Worm (Caenorhabditis elegans) whole organism, L1 larva: ENCODE data around the gene set-19.

ENCODE experiments used
- C04F5.9 ChIP-seq: sonication (generic microtip); optimal IDR thresholded peaks from 2 replicates; lab custom pipeline; 2016; ENCODE audit warnings: missing genetic modification characterization, missing compliant biosample characterization
- C16A3.4 ChIP-seq: fragments of 150-350 bp; optimal IDR thresholded peaks from 2 replicates; lab custom pipeline; 2014; ENCODE audit warnings: missing biosample characterization, missing genetic modification characterization
- C34B4.2 ChIP-seq: sonication (generic microtip); optimal IDR thresholded peaks from 2 replicates; lab custom pipeline; 2017; ENCODE audit warnings: mild to moderate bottlenecking, missing genetic modification characterization, missing compliant biosample characterization
- aly-2 ChIP-seq: fragments of 150-350 bp; optimal IDR thresholded peaks from 2 replicates; lab custom pipeline; 2014; ENCODE audit warnings: missing biosample characterization, missing genetic modification characterization
- blmp-1 ChIP-seq: fragments of 150-350 bp; optimal IDR thresholded peaks from 2 replicates; lab custom pipeline; 2014; ENCODE audit warnings: missing biosample characterization, missing genetic modification characterization
- ceh-63 ChIP-seq: fragments of 200-800 bp; sonication (Bioruptor generic); optimal IDR thresholded peaks from 2 replicates; lab custom pipeline; 2018; ENCODE audit warnings: mild to moderate bottlenecking, missing genetic modification characterization, missing compliant biosample characterization
- ceh-8 ChIP-seq: fragments of 200-800 bp; sonication (Bioruptor generic); optimal IDR thresholded peaks from 2 replicates; lab custom pipeline; 2018; ENCODE audit warnings: mild to moderate bottlenecking, missing genetic modification characterization, moderate library complexity, missing compliant biosample characterization
- ceh-82 ChIP-seq, 3 experiments: fragments of 150-350 bp in 1 of 3; sonication (generic microtip) in 2 of 3; optimal IDR thresholded peaks; 2 replicates each; lab custom pipeline; 2014 to 2017; ENCODE audit warnings: missing biosample characterization in 3 of 3, missing genetic modification characterization in 3 of 3
- ceh-88 ChIP-seq: fragments of 200-800 bp; sonication (Bioruptor generic); IDR thresholded peaks from 2 replicates; pipeline ENCODE4 v1.3.6; 2022; ENCODE audit warnings: missing genetic modification characterization, missing compliant biosample characterization
- dpl-1 ChIP-seq, 3 experiments: fragments of 150-350 bp in 2 of 3; sonication (generic microtip) in 1 of 3; optimal IDR thresholded peaks; 2 replicates each; lab custom pipeline; 2014 to 2017; ENCODE audit warnings: missing biosample characterization in 3 of 3, missing genetic modification characterization in 3 of 3, missing genetic modification reagents in 3 of 3
- efl-1 ChIP-seq, 4 experiments: fragments of 150-350 bp; optimal IDR thresholded peaks in 3 of 4; peaks in 1 of 4; 1 replicate in 1 of 4; 2 replicates in 3 of 4; lab custom pipeline; 2014; ENCODE audit warnings: missing biosample characterization in 2 of 4, missing genetic modification characterization in 2 of 4, missing genetic modification reagents in 2 of 4
- efl-3 ChIP-seq: fragments of 200-800 bp; sonication (Bioruptor generic); optimal IDR thresholded peaks from 2 replicates; lab custom pipeline; 2018; ENCODE audit warnings: mild to moderate bottlenecking, missing genetic modification characterization, missing compliant biosample characterization
- egl-13 ChIP-seq: sonication (generic microtip); optimal IDR thresholded peaks from 2 replicates; lab custom pipeline; 2016; ENCODE audit warnings: missing genotype, missing genetic modification reagents, missing genetic modification characterization, missing compliant biosample characterization
- elt-2 ChIP-seq: sonication (generic microtip); optimal IDR thresholded peaks from 2 replicates; lab custom pipeline; 2016; ENCODE audit warnings: missing genetic modification characterization, mild to moderate bottlenecking, inconsistent platforms, missing compliant biosample characterization, missing genetic modification reagents
- elt-3 ChIP-seq, 6 experiments: fragments of 150-350 bp in 1 of 6; sonication (generic microtip); optimal IDR thresholded peaks; 2 replicates each; lab custom pipeline; 2017 to 2018; ENCODE audit warnings: missing biosample characterization in 6 of 6, missing genetic modification characterization in 6 of 6, inconsistent platforms in 1 of 6
- ets-5 ChIP-seq: fragments of 200-800 bp; sonication (Bioruptor generic); IDR thresholded peaks from 2 replicates; pipeline ENCODE4 v1.3.6; 2022; ENCODE audit warnings: missing genetic modification characterization, missing compliant biosample characterization
- fkh-10 ChIP-seq: sonication (generic microtip); optimal IDR thresholded peaks from 2 replicates; lab custom pipeline; 2017; ENCODE audit warnings: missing biosample characterization, missing genetic modification reagents, missing genetic modification characterization
- fkh-4 ChIP-seq: sonication (generic microtip); optimal IDR thresholded peaks from 2 replicates; lab custom pipeline; 2016; ENCODE audit warnings: missing compliant biosample characterization, missing genetic modification characterization, borderline replicate concordance
- fos-1 ChIP-seq: fragments of 150-350 bp; optimal IDR thresholded peaks from 2 replicates; lab custom pipeline; 2014; ENCODE audit warnings: missing biosample characterization, missing genetic modification characterization
- grh-1 ChIP-seq: fragments of 200-800 bp; sonication (Bioruptor generic); IDR thresholded peaks from 2 replicates; pipeline ENCODE4 v1.3.6; 2022; ENCODE audit warnings: missing genetic modification reagents, missing genetic modification characterization, missing compliant biosample characterization
- hlh-17 ChIP-seq: fragments of 200-800 bp; sonication (Bioruptor generic); optimal IDR thresholded peaks from 2 replicates; lab custom pipeline; 2018; ENCODE audit warnings: missing genetic modification characterization, mild to moderate bottlenecking, missing compliant biosample characterization, moderate library complexity, borderline replicate concordance
- isw-1 ChIP-seq: fragments of 200-800 bp; sonication (Bioruptor generic); IDR thresholded peaks from 2 replicates; pipeline ENCODE4 v1.3.6; 2022; ENCODE audit warnings: missing genetic modification characterization, missing compliant biosample characterization
- lin-15B ChIP-seq: fragments of 150-350 bp; sonication (generic microtip); optimal IDR thresholded peaks from 3 replicates; lab custom pipeline; 2014; ENCODE audit warnings: missing biosample characterization, missing genetic modification characterization
- lin-35 ChIP-seq, 2 experiments: fragments of 150-350 bp; optimal IDR thresholded peaks; 2 replicates each; lab custom pipeline; 2014; ENCODE audit warnings: missing biosample characterization in 2 of 2, missing genetic modification characterization in 2 of 2, missing genetic modification reagents in 2 of 2
- lin-39 ChIP-seq: fragments of 150-350 bp; optimal IDR thresholded peaks from 2 replicates; lab custom pipeline; 2014; ENCODE audit warnings: missing biosample characterization, missing genetic modification reagents, missing genetic modification characterization
- lsy-2 ChIP-seq, 2 experiments: fragments of 150-350 bp; optimal IDR thresholded peaks; 2 replicates each; lab custom pipeline; 2014; ENCODE audit warnings: missing biosample characterization in 2 of 2, missing genetic modification characterization in 2 of 2
- mdl-1 ChIP-seq, 2 experiments: fragments of 150-350 bp; optimal IDR thresholded peaks; 2 replicates each; lab custom pipeline; 2014 to 2017; ENCODE audit warnings: missing biosample characterization in 2 of 2, missing genetic modification characterization in 2 of 2, inconsistent platforms in 1 of 2
- nhr-11 ChIP-seq: fragments of 150-350 bp; optimal IDR thresholded peaks from 2 replicates; lab custom pipeline; 2014; ENCODE audit warnings: missing biosample characterization, missing genetic modification characterization
- nhr-12 ChIP-seq: sonication (generic microtip); optimal IDR thresholded peaks from 2 replicates; lab custom pipeline; 2017; ENCODE audit warnings: missing biosample characterization, missing genetic modification characterization
- nhr-19 ChIP-seq: fragments of 200-800 bp; sonication (Bioruptor generic); conservative IDR thresholded peaks from 2 replicates; pipeline ENCODE4 v1.3.6; 2022; ENCODE audit warnings: missing genetic modification characterization, missing compliant biosample characterization
- nhr-237 ChIP-seq: fragments of 150-350 bp; optimal IDR thresholded peaks from 2 replicates; lab custom pipeline; 2014; ENCODE audit warnings: missing biosample characterization, missing genetic modification characterization
- nhr-47 ChIP-seq: sonication (generic microtip); optimal IDR thresholded peaks from 2 replicates; lab custom pipeline; 2016; ENCODE audit warnings: mild to moderate bottlenecking, missing genetic modification characterization, moderate library complexity, missing compliant biosample characterization
- nhr-71 ChIP-seq: sonication (generic microtip); optimal IDR thresholded peaks from 2 replicates; lab custom pipeline; 2016; ENCODE audit warnings: mild to moderate bottlenecking, missing genetic modification characterization, moderate library complexity, missing compliant biosample characterization
- nhr-77 ChIP-seq: fragments of 150-350 bp; optimal IDR thresholded peaks from 2 replicates; lab custom pipeline; 2014; ENCODE audit warnings: missing biosample characterization, missing genetic modification characterization
- nhr-84 ChIP-seq: sonication (generic microtip); optimal IDR thresholded peaks from 2 replicates; lab custom pipeline; 2017; ENCODE audit warnings: missing biosample characterization, missing genetic modification characterization
- pqm-1 ChIP-seq: sonication (generic microtip); optimal IDR thresholded peaks from 3 replicates; lab custom pipeline; 2017; ENCODE audit warnings: missing biosample characterization, missing genetic modification characterization
- rnt-1 ChIP-seq: sonication (generic microtip); optimal IDR thresholded peaks from 2 replicates; lab custom pipeline; 2016; ENCODE audit warnings: mild to moderate bottlenecking, missing genetic modification characterization, moderate library complexity, missing compliant biosample characterization
- snu-23 ChIP-seq: sonication (generic microtip); optimal IDR thresholded peaks from 2 replicates; lab custom pipeline; 2016; ENCODE audit warnings: missing genetic modification characterization, missing compliant biosample characterization
- sptf-1 ChIP-seq: fragments of 150-350 bp; optimal IDR thresholded peaks from 2 replicates; lab custom pipeline; 2014; ENCODE audit warnings: missing biosample characterization, missing genetic modification characterization
- tlp-1 ChIP-seq: fragments of 150-350 bp; optimal IDR thresholded peaks from 2 replicates; lab custom pipeline; 2014; ENCODE audit warnings: missing biosample characterization, missing genetic modification characterization
- unc-62 ChIP-seq: fragments of 150-350 bp; optimal IDR thresholded peaks from 2 replicates; lab custom pipeline; 2014; ENCODE audit warnings: missing biosample characterization, missing genetic modification reagents, missing genetic modification characterization
- unc-98 ChIP-seq: fragments of 200-800 bp; sonication (Bioruptor generic); IDR thresholded peaks from 2 replicates; pipeline ENCODE4 v1.3.6; 2022; ENCODE audit warnings: missing genetic modification characterization, missing compliant biosample characterization
- vab-15 ChIP-seq: sonication (generic microtip); optimal IDR thresholded peaks from 2 replicates; lab custom pipeline; 2017; ENCODE audit warnings: missing genotype, mild to moderate bottlenecking, missing genetic modification characterization, missing compliant biosample characterization
- xbp-1 ChIP-seq: sonication (generic microtip); optimal IDR thresholded peaks from 2 replicates; lab custom pipeline; 2016; ENCODE audit warnings: missing genetic modification characterization, missing compliant biosample characterization
- zip-4 ChIP-seq: fragments of 200-800 bp; sonication (Bioruptor generic); optimal IDR thresholded peaks from 2 replicates; lab custom pipeline; 2018; ENCODE audit warnings: mild to moderate bottlenecking, missing genetic modification characterization, moderate library complexity, missing compliant biosample characterization
- ztf-11 ChIP-seq, 2 experiments: sonication (generic microtip); optimal IDR thresholded peaks; 2 replicates each; lab custom pipeline; 2016 to 2017; ENCODE audit warnings: missing genetic modification characterization in 2 of 2, missing biosample characterization in 1 of 2, missing compliant biosample characterization in 1 of 2
- ztf-4 ChIP-seq: fragments of 150-350 bp; optimal IDR thresholded peaks from 2 replicates; lab custom pipeline; 2014; ENCODE audit warnings: missing biosample characterization, missing genetic modification characterization

Gene set-19

ce11 chrX:5696197-5696596 is 16.2 kb upstream of the set-19 start (continued):
- TF ChIP-seq fos-1 (tag; lab: Kevin White, UChicago): no peak
- TF ChIP-seq elt-3 (tag; optimal IDR thresholded peaks at IDR 0.05; lab: Kevin White, UChicago): peak; percentile 2 to 77 (median 38)
- TF ChIP-seq ceh-82 (tag; optimal IDR thresholded peaks at IDR 0.05; lab: Kevin White, UChicago): peak in 1 of 3 experiments; percentile 38
- TF ChIP-seq blmp-1 (tag; lab: Kevin White, UChicago): peak; percentile 32
- no peak for TF ChIP-seq pqm-1 (tag; lab: Kevin White, UChicago)
- TF ChIP-seq ceh-8 (GFP tag; lab: Kevin White, UChicago): no peak
- TF ChIP-seq nhr-19 (GFP tag; lab: Robert Waterston, UW): peak; percentile 66
- TF ChIP-seq dpl-1 (GFP tag; optimal IDR thresholded peaks at IDR 0.05; lab: Kevin White, UChicago): peak in 1 of 3 experiments; percentile 18
- TF ChIP-seq nhr-47: peak; percentile 48
- TF ChIP-seq isw-1 (GFP tag; lab: Robert Waterston, UW): no peak
- TF ChIP-seq C16A3.4: peak; percentile 22
- TF ChIP-seq snu-23 (GFP tag; lab: Kevin White, UChicago): peak; percentile 71
- TF ChIP-seq nhr-77: peak; percentile 49
- no peak for TF ChIP-seq ceh-88 (GFP tag; lab: Robert Waterston, UW)
- TF ChIP-seq grh-1 (GFP tag; lab: Robert Waterston, UW): peak; percentile 52
- TF ChIP-seq ceh-63 (GFP tag; lab: Kevin White, UChicago): no peak
- peak in 1 of 2 experiments; percentile 77 for TF ChIP-seq mdl-1 (tag; optimal IDR thresholded peaks at IDR 0.05; lab: Kevin White, UChicago)
- no peak for TF ChIP-seq unc-98 (GFP tag; lab: Robert Waterston, UW)
- TF ChIP-seq nhr-84: no peak
- no peak for TF ChIP-seq ets-5 (GFP tag; lab: Robert Waterston, UW)
- no peak for TF ChIP-seq sptf-1 (tag; lab: Kevin White, UChicago)
- TF ChIP-seq ztf-4: no peak
- peak in 1 of 2 experiments; percentile 39 for TF ChIP-seq lsy-2 (tag; optimal IDR thresholded peaks at IDR 0.05; lab: Kevin White, UChicago)
- TF ChIP-seq lin-15B (tag; lab: Kevin White, UChicago): no peak
- TF ChIP-seq egl-13 (tag; lab: Kevin White, UChicago): no peak
- TF ChIP-seq nhr-12 (tag; lab: Kevin White, UChicago): no peak
- no peak for TF ChIP-seq vab-15
- no peak for TF ChIP-seq C04F5.9 (tag; lab: Kevin White, UChicago)
- TF ChIP-seq fkh-10 (GFP tag; lab: Kevin White, UChicago): no peak
- no peak for TF ChIP-seq tlp-1 (tag; lab: Kevin White, UChicago)
- TF ChIP-seq, all 84 proteins: peak for 25

ce11 chrX:5695416-5695815 is 15.4 kb upstream of the set-19 start:
- TF ChIP-seq lin-35 (GFP tag; optimal IDR thresholded peaks at IDR 0.05; lab: Kevin White, UChicago): peak in 1 of 2 experiments; percentile 12
- no peak for TF ChIP-seq aly-2 (tag; lab: Kevin White, UChicago)
- no peak for TF ChIP-seq zip-4 (GFP tag; lab: Kevin White, UChicago)
- no peak for TF ChIP-seq efl-1 (optimal IDR thresholded peaks at IDR 0.05; lab: Kevin White, UChicago)
- peak in 1 of 2 experiments; percentile 90 for TF ChIP-seq efl-1 (GFP tag; optimal IDR thresholded peaks at IDR 0.05 in 1 of 2; lab: Kevin White, UChicago)
- TF ChIP-seq hlh-17 (GFP tag; lab: Kevin White, UChicago): no peak
- TF ChIP-seq nhr-237 (tag; lab: Kevin White, UChicago): no peak
- no peak for TF ChIP-seq ceh-88 (GFP tag; lab: Robert Waterston, UW)
- no peak for TF ChIP-seq efl-3 (GFP tag; lab: Kevin White, UChicago)
- TF ChIP-seq nhr-71 (tag; lab: Kevin White, UChicago): peak; percentile 2
- TF ChIP-seq xbp-1 (tag; lab: Kevin White, UChicago): no peak
- TF ChIP-seq elt-2 (tag; lab: Kevin White, UChicago): peak; percentile 2
- TF ChIP-seq dpl-1 (GFP tag; optimal IDR thresholded peaks at IDR 0.05; lab: Kevin White, UChicago): no peak
- TF ChIP-seq fkh-4 (tag; lab: Kevin White, UChicago): no peak
- TF ChIP-seq unc-62 (GFP tag; lab: Kevin White, UChicago): no peak
- TF ChIP-seq nhr-19 (GFP tag; lab: Robert Waterston, UW): no peak
- no peak for TF ChIP-seq C34B4.2 (tag; lab: Kevin White, UChicago)
- TF ChIP-seq lin-39 (tag; lab: Kevin White, UChicago): no peak
- TF ChIP-seq rnt-1 (tag; lab: Kevin White, UChicago): no peak
- TF ChIP-seq elt-3 (tag; optimal IDR thresholded peaks at IDR 0.05; lab: Kevin White, UChicago): no peak
- TF ChIP-seq nhr-11: no peak
- no peak for TF ChIP-seq ztf-11 (tag; optimal IDR thresholded peaks at IDR 0.05; lab: Kevin White, UChicago)
